Worm (Caenorhabditis elegans) whole organism, L4/young adult: Measurements from ENCODE around the gene mig-15.

Experiments used
- W03F9.2 ChIP-seq: fragments of 150-350 bp; optimal IDR thresholded peaks from 2 replicates; lab custom pipeline; 2014; ENCODE audit warnings: missing biosample characterization, missing genetic modification characterization
- him-1 ChIP-seq: sonication (generic microtip); optimal IDR thresholded peaks from 2 replicates; lab custom pipeline; 2016; ENCODE audit warnings: missing genotype, missing genetic modification reagents, missing genetic modification characterization, missing compliant biosample characterization

- TF ChIP-seq him-1 (tag; lab: Kevin White, UChicago) (no peak), W03F9.2 (tag; lab: Kevin White, UChicago) (no peak)
Measured at ce11 chrX:10406850-10407249, 21.6 kb downstream of the mig-15 start, which contains the start of gene ZC504.1.
